Fruit fly (Drosophila melanogaster): Measurements from ENCODE around the gene CG9109.

CG9109 gene

DNA sequence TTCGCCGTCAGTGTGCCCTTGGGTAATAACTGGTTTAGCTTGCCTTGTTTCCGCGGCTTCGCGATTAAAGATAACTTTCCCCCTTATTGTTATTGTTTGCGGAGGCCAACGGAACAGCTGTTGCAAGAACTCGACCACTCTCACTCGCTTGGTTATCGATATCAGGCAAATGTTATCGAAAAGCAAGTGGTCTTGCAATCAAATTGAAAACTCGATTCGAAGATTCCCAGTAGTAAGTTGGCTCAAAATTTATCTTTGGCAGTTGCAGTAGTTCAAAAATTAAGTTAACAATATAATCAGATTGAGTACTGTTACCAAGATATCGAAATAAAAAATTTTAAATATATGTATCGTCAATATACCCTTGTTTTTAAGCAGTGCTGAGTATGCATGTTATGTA lies 31.6 kb upstream of the CG9109 start, which contains the start of the genes Fbw5 and CG9147 (continued):
- peak; percentile 97 for TF ChIP-seq nerfin-1 (tag; optimal IDR thresholded peaks at IDR 0.05)
- TF ChIP-seq CTCF (GFP tag; optimal IDR thresholded peaks at IDR 0.05) = peak; percentile 68
- peak; percentile 100 for TF ChIP-seq CG2875 (GFP tag; optimal IDR thresholded peaks at IDR 0.05)
- peak; percentile 100 for TF ChIP-seq jing (GFP tag; optimal IDR thresholded peaks at IDR 0.05)
- peak; percentile 100 for TF ChIP-seq CG5245 (GFP tag; optimal IDR thresholded peaks at IDR 0.05)
- TF ChIP-seq stwl (tag; optimal IDR thresholded peaks at IDR 0.05) = peak; percentile 88
- TF ChIP-seq CG7745 (tag; optimal IDR thresholded peaks at IDR 0.05) = peak; percentile 97
- TF ChIP-seq CG31388 (GFP tag; optimal IDR thresholded peaks at IDR 0.05) = peak; percentile 99
- peak; percentile 70 for TF ChIP-seq insv (GFP tag; optimal IDR thresholded peaks at IDR 0.05)
- no peak for TF ChIP-seq yki (optimal IDR thresholded peaks at IDR 0.05)
- TF ChIP-seq Taf1 (GFP tag; IDR thresholded peaks at IDR 0.05) = peak; percentile 99
- peak; percentile 99 for TF ChIP-seq sd (tag; optimal IDR thresholded peaks at IDR 0.05)
- TF ChIP-seq crc (GFP tag; optimal IDR thresholded peaks at IDR 0.05) = peak; percentile 99
- TF ChIP-seq CG18619 (GFP tag; optimal IDR thresholded peaks at IDR 0.05) = peak; percentile 100
- peak; percentile 99 for TF ChIP-seq CG32532 (GFP tag; IDR thresholded peaks at IDR 0.05)
- TF ChIP-seq fd3F (GFP tag; optimal IDR thresholded peaks at IDR 0.05) = peak; percentile 100
- peak; percentile 99 for TF ChIP-seq HHEX (GFP tag; optimal IDR thresholded peaks at IDR 0.05)
- peak; percentile 100 for TF ChIP-seq Dbx (GFP tag; IDR thresholded peaks at IDR 0.05)
- peak; percentile 100 for TF ChIP-seq dmrt11E (tag; optimal IDR thresholded peaks at IDR 0.05)
- peak; percentile 98 for TF ChIP-seq CG4404 (GFP tag; IDR thresholded peaks at IDR 0.05)
- peak; percentile 89 for TF ChIP-seq crol (GFP tag; IDR thresholded peaks at IDR 0.05)
- peak; percentile 95 for TF ChIP-seq CG6254 (GFP tag; optimal IDR thresholded peaks at IDR 0.05)
- peak; percentile 99 for TF ChIP-seq ase (GFP tag; IDR thresholded peaks at IDR 0.05)
- TF ChIP-seq CG10366 (GFP tag; IDR thresholded peaks at IDR 0.05) = peak; percentile 100
- TF ChIP-seq Dfd (GFP tag; optimal IDR thresholded peaks at IDR 0.05) = no peak
- TF ChIP-seq sna (GFP tag; IDR thresholded peaks at IDR 0.05; ENCODE audit: partially characterized antibody) = peak; percentile 62; the same call in 1 of the 2 replicates
- TF ChIP-seq Ravus (GFP tag; IDR thresholded peaks at IDR 0.05) = peak; percentile 99
- no peak for TF ChIP-seq CG8478 (optimal IDR thresholded peaks at IDR 0.05)
- TF ChIP-seq lab (GFP tag; optimal IDR thresholded peaks at IDR 0.05) = peak; percentile 99
- peak; percentile 96 for TF ChIP-seq CG7357 (GFP tag; IDR thresholded peaks at IDR 0.05)
- TF ChIP-seq CG1233 (GFP tag; optimal IDR thresholded peaks at IDR 0.05) = peak; percentile 99
- TF ChIP-seq CG9437 (GFP tag; optimal IDR thresholded peaks at IDR 0.05) = peak; percentile 97
- peak; percentile 98 for TF ChIP-seq CG4707 (GFP tag; optimal IDR thresholded peaks at IDR 0.05)
- TF ChIP-seq da (GFP tag; optimal IDR thresholded peaks at IDR 0.05) = peak; percentile 99
- TF ChIP-seq amos (GFP tag; IDR thresholded peaks at IDR 0.05; ENCODE audit: partially characterized antibody) = peak; percentile 52; the same call in 1 of the 2 replicates
- no peak for TF ChIP-seq Lpt (GFP tag; optimal IDR thresholded peaks at IDR 0.05)
- TF ChIP-seq abd-A (tag; optimal IDR thresholded peaks at IDR 0.05) = no peak
- peak; percentile 99 for TF ChIP-seq Atf-2 (GFP tag; optimal IDR thresholded peaks at IDR 0.05)
- no peak for TF ChIP-seq prd (optimal IDR thresholded peaks at IDR 0.05)
- peak; percentile 100 for TF ChIP-seq prd (GFP tag; IDR thresholded peaks at IDR 0.05)
- peak; percentile 56 for TF ChIP-seq CG9797 (GFP tag; optimal IDR thresholded peaks at IDR 0.05)
- TF ChIP-seq CG17328 (GFP tag; IDR thresholded peaks at IDR 0.05) = peak; percentile 100
- TF ChIP-seq her (GFP tag; optimal IDR thresholded peaks at IDR 0.05) = peak; percentile 98
- TF ChIP-seq Ada2b (GFP tag; IDR thresholded peaks at IDR 0.05) = peak; percentile 100
- TF ChIP-seq CG3065 (GFP tag; optimal IDR thresholded peaks at IDR 0.05) = peak; percentile 99
- peak; percentile 96 for TF ChIP-seq aop (GFP tag; IDR thresholded peaks at IDR 0.05)
- TF ChIP-seq CkIIα-i1 (GFP tag; IDR thresholded peaks at IDR 0.05) = peak; percentile 96
- TF ChIP-seq kay (GFP tag; optimal IDR thresholded peaks at IDR 0.05) = peak; percentile 99
- peak; percentile 100 for TF ChIP-seq CG16815 (GFP tag; optimal IDR thresholded peaks at IDR 0.05)
- TF ChIP-seq CG1647 (GFP tag; optimal IDR thresholded peaks at IDR 0.05) = peak; percentile 99
- TF ChIP-seq mam (GFP tag; optimal IDR thresholded peaks at IDR 0.05) = peak; percentile 100
- peak; percentile 99 for TF ChIP-seq CG7372 (GFP tag; IDR thresholded peaks at IDR 0.05)
- TF ChIP-seq unpg (GFP tag; optimal IDR thresholded peaks at IDR 0.05) = peak; percentile 100
